Fruit fly (Drosophila melanogaster): ENCODE data around the gene brk.

brk gene

DNA sequence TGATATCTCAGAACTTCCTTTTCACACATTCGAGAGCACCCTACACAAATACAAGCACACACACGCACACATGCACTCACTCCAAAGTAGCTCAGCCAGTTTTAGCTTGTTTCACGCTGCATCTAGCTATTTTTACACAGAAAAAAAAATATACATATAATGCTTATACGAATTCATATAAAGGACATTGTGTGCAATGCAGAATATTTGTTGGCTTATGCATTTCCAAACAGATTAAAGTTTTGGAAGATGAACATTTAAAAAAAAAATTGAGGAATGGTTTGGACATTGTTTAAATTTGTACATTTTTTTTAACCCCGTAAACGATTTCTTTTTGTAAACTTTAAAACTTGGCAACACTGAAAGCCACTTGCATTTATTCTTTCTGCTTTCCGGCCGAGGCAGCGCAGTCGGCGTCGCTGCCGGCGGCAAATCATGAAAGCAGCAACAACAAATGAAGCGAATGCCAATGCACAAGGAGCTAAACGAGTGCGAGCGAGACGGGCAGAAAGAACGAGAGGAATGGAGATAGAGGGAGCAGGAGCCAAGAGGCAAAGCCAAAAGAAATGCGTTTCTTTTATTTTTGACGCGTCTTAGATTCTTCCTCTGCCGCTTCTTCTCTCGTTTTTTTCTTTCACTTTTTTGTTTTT lies 11.4 kb downstream of the brk start (continued):
- TF ChIP-seq CG6808 (GFP tag; optimal IDR thresholded peaks at IDR 0.05) (peak; percentile 85), CG8319 (GFP tag; optimal IDR thresholded peaks at IDR 0.05) (peak; percentile 71), Eip93F (GFP tag; optimal IDR thresholded peaks at IDR 0.05) (no peak), Eip75B (GFP tag; optimal IDR thresholded peaks at IDR 0.05) (peak; percentile 87), acj6 (GFP tag; optimal IDR thresholded peaks at IDR 0.05) (peak; percentile 88), CG7368 (GFP tag; optimal IDR thresholded peaks at IDR 0.05) (peak; percentile 71), Hr4 (GFP tag; optimal IDR thresholded peaks at IDR 0.05) (peak; percentile 86), CG6792 (GFP tag; optimal IDR thresholded peaks at IDR 0.05) (peak; percentile 87), CG11762 (GFP tag; optimal IDR thresholded peaks at IDR 0.05; ENCODE audit: insufficient read depth) (peak; percentile 67)

dm6 chrX:7319703-7320088 lies 12.0 kb downstream of the brk start:
- no peak for TF ChIP-seq CG6276 (GFP tag; optimal IDR thresholded peaks at IDR 0.05)
- TF ChIP-seq CG1621 (tag; optimal IDR thresholded peaks at IDR 0.05): no peak
- TF ChIP-seq CG4318 (GFP tag; optimal IDR thresholded peaks at IDR 0.05): no peak
- TF ChIP-seq topi (GFP tag; optimal IDR thresholded peaks at IDR 0.05): no peak
- no peak for TF ChIP-seq Smox (GFP tag; optimal IDR thresholded peaks at IDR 0.05)
- no peak for TF ChIP-seq lz (GFP tag; optimal IDR thresholded peaks at IDR 0.05)
- no peak for TF ChIP-seq Eip93F (GFP tag; optimal IDR thresholded peaks at IDR 0.05)
- no peak for TF ChIP-seq vri (GFP tag; optimal IDR thresholded peaks at IDR 0.05)
- no peak for TF ChIP-seq CG3032 (tag; optimal IDR thresholded peaks at IDR 0.05)
- no peak for TF ChIP-seq Lpt (GFP tag; optimal IDR thresholded peaks at IDR 0.05)
- TF ChIP-seq Met (GFP tag; optimal IDR thresholded peaks at IDR 0.05): no peak
- TF ChIP-seq fkh (GFP tag; optimal IDR thresholded peaks at IDR 0.05): no peak
- no peak for TF ChIP-seq CG6792 (GFP tag; optimal IDR thresholded peaks at IDR 0.05)
- TF ChIP-seq Eip75B (GFP tag; optimal IDR thresholded peaks at IDR 0.05): no peak
- TF ChIP-seq CG8319 (GFP tag; optimal IDR thresholded peaks at IDR 0.05): no peak
- no peak for TF ChIP-seq Ets96B (tag; optimal IDR thresholded peaks at IDR 0.05)
- no peak for TF ChIP-seq salr (GFP tag; optimal IDR thresholded peaks at IDR 0.05)
- TF ChIP-seq CG6854 (GFP tag; optimal IDR thresholded peaks at IDR 0.05): no peak
- no peak for TF ChIP-seq fd59A (GFP tag; optimal IDR thresholded peaks at IDR 0.05)

- TF ChIP-seq CG31627 (GFP tag; optimal IDR thresholded peaks at IDR 0.05) (no peak), Sox102F (GFP tag; optimal IDR thresholded peaks at IDR 0.05) (no peak), salr (GFP tag; optimal IDR thresholded peaks at IDR 0.05) (no peak), lz (GFP tag; optimal IDR thresholded peaks at IDR 0.05) (no peak), eg (GFP tag; IDR thresholded peaks at IDR 0.05) (no peak), Smox (GFP tag; optimal IDR thresholded peaks at IDR 0.05) (no peak), CG15336 (GFP tag; IDR thresholded peaks at IDR 0.05) (0 out of 2 replicates have a peak, but pooled peaks have one; percentile 7), dac (GFP tag; optimal IDR thresholded peaks at IDR 0.05) (no peak), Hr4 (GFP tag; optimal IDR thresholded peaks at IDR 0.05) (no peak), CG6808 (GFP tag; optimal IDR thresholded peaks at IDR 0.05) (no peak), fkh (GFP tag; optimal IDR thresholded peaks at IDR 0.05) (peak; percentile 10), Ets21C (GFP tag; optimal IDR thresholded peaks at IDR 0.05) (no peak), ss (GFP tag; optimal IDR thresholded peaks at IDR 0.05) (no peak), CG32006 (GFP tag; optimal IDR thresholded peaks at IDR 0.05) (no peak), Eip78C (GFP tag) (no peak), Sox15 (GFP tag; optimal IDR thresholded peaks at IDR 0.05) (no peak), CG6792 (GFP tag; optimal IDR thresholded peaks at IDR 0.05) (no peak)
Measured at dm6 chrX:7320455-7321224, 12.9 kb downstream of the brk start.

Data from whole organism, prepupa.